Worm (Caenorhabditis elegans): ENCODE measurements around the gene aagr-3.

DNA sequence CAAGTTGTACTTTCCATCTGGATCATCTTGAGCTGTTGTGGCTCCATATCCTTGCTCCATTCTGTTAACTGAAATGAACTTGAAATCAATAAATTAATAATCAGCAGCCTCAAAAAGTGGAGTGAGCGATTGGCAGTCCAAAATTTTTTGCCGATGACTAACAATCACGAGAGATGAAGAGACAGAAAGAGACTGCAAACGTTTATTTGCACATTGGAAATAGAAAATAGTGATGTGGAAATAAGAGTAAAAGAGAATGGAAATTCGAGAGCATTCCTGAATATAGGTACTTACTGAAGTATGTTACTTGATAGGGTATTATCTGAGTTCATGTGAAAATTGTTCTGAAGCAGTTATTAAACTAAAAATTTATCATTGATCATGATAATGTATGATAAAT is 19.6 kb downstream of the aagr-3 start, which contains the start of gene tag-120:
- TF ChIP-seq ceh-16 (tag; optimal IDR thresholded peaks at IDR 0.05) (no peak), ceh-28 (tag; optimal IDR thresholded peaks at IDR 0.05) (no peak), nhr-11 (tag; optimal IDR thresholded peaks at IDR 0.05) (no peak), mdl-1 (tag; optimal IDR thresholded peaks at IDR 0.05) (no peak), nhr-67 (tag; optimal IDR thresholded peaks at IDR 0.05) (no peak), nhr-237 (tag; optimal IDR thresholded peaks at IDR 0.05) (no peak), nhr-25 (tag; optimal IDR thresholded peaks at IDR 0.05) (no peak), ama-1 (optimal IDR thresholded peaks at IDR 0.05) (no peak), ceh-9 (tag; optimal IDR thresholded peaks at IDR 0.05) (no peak), skn-1 (tag; optimal IDR thresholded peaks at IDR 0.05) (no peak), snpc-4 (tag; optimal IDR thresholded peaks at IDR 0.05) (no peak), nhr-77 (tag; optimal IDR thresholded peaks at IDR 0.05) (no peak), fkh-10 (GFP tag; optimal IDR thresholded peaks at IDR 0.05) (no peak)

All from whole organism, L3 larva.